Worm (Caenorhabditis elegans) whole organism, dauer: Measurements from ENCODE around the gene cox-5A.

Experiments used
- unc-62 ChIP-seq: sonication (generic microtip); optimal IDR thresholded peaks from 2 replicates; lab custom pipeline; 2017; ENCODE audit warnings: missing biosample characterization, missing genetic modification reagents, missing genetic modification characterization

cox-5A gene

DNA sequence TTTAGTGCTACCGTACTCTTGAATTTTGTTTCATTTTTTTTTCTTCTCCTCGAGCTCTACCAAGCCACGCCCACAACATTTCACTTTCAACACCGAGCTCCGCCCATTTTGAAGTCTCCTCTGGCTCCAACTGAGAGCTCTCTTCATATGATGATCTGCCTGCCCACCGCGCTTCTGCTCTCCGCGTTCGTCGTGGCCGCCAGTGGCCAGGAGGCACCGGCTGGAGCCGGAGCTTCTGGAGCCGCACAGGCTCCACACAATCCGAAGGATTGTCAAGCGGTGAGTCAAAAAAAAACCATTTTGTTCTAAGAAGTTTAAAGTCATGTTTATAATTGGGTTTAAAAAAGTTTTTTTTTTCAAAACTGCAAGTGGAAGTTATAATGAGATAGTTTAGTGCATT is 5.1 kb downstream of the cox-5A start, which contains the start of gene flp-14:
flp-14 (plus strand) TSS at position 146 of the 400 bp plus-strand sequence.
- TF ChIP-seq unc-62 (GFP tag; lab: Kevin White, UChicago): no peak

DNA sequence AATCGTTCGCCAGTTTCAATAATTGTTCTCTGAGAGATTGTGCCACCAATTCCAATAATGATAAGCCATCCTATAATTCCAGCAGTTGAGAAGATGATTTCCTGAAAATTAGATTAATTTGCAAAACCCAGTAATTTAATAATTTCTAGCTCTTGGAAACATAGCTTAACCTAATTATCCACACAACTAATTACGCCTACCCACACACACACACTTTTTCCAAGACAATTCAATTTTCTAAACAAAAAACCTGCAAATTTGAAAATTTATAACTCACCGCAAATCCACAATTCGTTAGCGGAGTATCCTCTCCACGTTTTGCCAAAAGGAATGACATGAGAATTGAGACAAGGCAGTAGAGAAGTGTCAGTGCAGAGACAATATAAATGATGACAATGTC is 11.2 kb downstream of the cox-5A start:
- TF ChIP-seq unc-62 (GFP tag; lab: Kevin White, UChicago): no peak

DNA sequence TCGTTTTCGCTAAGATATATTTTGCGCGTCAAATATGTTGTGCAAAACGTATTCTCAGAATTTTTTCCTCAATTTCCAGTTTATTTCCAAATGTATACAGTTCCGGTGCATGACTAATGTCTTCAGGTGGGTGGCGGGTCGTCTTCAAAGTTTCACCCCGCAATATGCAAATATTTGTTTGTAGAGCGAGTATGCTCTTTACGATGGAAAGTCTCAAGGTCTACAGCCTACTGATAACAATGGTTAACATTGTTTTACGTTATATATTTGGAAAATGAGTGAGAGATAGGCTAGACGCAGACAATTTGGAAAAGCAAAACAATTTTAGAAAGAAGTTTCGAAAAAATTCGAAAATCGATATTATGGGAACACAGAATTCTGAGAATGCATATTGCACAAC is 12.6 kb downstream of the cox-5A start:
- TF ChIP-seq unc-62 (GFP tag; lab: Kevin White, UChicago): no peak

DNA sequence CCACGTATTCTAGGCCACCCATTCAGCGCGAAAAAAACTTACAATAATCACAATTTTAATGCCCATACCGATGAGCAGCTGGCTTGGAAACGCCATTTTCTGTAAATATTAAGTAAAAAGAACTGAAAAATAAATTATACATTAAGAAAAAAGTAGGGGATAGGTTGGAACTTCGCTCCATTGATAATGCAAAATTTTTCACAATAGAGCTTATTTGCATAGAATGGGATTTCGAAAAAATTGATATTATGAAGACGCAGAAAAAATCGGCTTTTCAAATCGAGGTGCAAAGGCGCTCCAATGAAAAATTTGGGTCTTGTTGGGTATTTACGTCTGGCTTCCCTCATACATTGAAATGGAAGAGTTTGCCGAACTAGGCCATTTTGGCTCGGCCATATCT is 13.3 kb downstream of the cox-5A start, which contains the start of gene Y37D8A.16:
Y37D8A.16 (minus strand) TSS at position 101 of the 400 bp plus-strand sequence.
- no peak for TF ChIP-seq unc-62 (GFP tag; lab: Kevin White, UChicago)

- TF ChIP-seq unc-62 (GFP tag; lab: Kevin White, UChicago): no peak
These were observed 14.6 kb downstream of the cox-5A start for ce11 chrIII:12919882-12920281.

- no peak for TF ChIP-seq unc-62 (GFP tag; lab: Kevin White, UChicago)
These were observed 15.5 kb downstream of the cox-5A start for ce11 chrIII:12920810-12921209.

DNA sequence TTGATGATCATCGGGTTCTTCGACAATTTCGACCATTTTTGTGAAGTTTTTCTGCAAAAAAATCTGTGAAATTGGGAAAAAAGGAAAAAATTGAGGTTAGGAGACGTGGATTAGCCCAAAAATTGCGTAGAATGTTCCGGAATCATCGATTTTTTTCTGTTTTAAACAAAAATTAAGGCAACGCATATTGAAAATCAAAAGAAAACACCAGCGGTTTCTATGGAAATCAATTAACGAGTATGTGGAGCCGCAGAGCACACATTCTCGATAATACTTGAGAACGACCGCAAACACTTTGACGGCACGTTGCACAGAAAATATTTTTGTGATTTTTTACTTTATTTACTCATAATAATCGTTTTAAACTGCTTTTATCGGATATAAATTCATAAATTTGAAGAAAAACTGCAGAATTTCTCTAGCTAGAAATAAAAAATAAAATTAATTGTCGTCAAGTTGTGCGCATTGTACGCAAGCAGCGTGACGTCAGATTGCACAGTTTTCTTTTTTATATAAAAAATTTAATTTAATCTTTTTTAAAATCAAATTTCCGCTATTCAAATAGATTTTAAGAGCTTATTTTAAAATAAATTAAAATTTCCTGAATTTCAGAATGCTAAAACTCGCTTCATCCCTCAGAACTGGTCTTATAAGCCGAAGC is 20.8 kb downstream of the cox-5A start, which contains the start of the genes npp-25 and mrps-10:
npp-25 (minus strand) TSS at position 51 of the 661 bp plus-strand sequence.
mrps-10 (plus strand) TSS at position 611 of the 661 bp plus-strand sequence.
- TF ChIP-seq unc-62 (GFP tag; lab: Kevin White, UChicago): no peak

ce11 chrIII:12929573-12929972 is 24.3 kb downstream of the cox-5A start, which contains the start of gene Y37D8A.19:
Y37D8A.19 (plus strand) TSS chrIII:12929873.
- no peak for TF ChIP-seq unc-62 (GFP tag; lab: Kevin White, UChicago)

DNA sequence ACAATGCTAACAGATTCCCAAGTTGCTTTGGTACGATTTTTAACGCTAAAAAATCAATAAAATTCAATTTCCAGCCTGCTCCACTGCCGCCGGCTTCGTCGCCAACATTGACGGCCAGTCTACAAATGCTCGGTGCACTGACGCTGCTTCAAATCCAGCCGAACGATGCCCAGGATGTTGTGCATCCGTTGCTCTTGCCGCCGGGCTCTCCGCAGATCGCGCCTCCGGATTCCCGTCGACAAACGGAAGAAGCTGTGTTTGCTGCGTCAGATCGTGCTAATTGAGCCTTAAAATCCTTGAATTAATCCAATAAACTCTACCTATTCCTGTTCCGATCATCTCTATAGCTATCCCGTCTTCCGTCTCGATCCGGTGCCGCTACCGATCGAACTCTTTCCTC is 25.8 kb downstream of the cox-5A start:
- TF ChIP-seq unc-62 (GFP tag; lab: Kevin White, UChicago): no peak

ce11 chrIII:12931786-12932427 is 26.6 kb downstream of the cox-5A start, which contains the start of gene rbm-7:
rbm-7 (minus strand) TSS chrIII:12931867.
- TF ChIP-seq unc-62 (GFP tag; lab: Kevin White, UChicago): no peak

ce11 chrIII:12932776-12933175 is 27.5 kb downstream of the cox-5A start:
- TF ChIP-seq unc-62 (GFP tag; lab: Kevin White, UChicago): no peak

DNA sequence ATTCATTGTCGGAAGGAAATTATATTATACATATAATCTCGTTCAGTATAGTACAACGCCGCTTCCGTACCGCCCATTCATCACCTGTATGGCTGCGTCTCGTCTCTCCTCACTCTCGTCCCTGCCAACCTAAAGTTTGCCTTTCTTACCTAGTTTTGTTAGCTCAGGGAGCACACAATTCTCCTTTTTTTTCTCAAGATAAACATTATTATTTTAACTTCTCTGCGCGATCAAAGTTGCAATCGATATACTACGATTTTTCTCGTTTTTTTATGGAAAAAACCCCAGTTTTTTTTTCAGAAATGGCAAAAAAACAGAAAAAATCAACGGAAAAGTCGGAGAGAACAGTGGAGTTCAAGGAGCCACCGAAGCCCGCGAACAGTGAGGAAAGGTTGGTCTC is 29.1 kb downstream of the cox-5A start, which contains the start of gene epg-3:
epg-3 (plus strand) TSS at position 301 of the 400 bp plus-strand sequence.
- TF ChIP-seq unc-62 (GFP tag; lab: Kevin White, UChicago): no peak

- no peak for TF ChIP-seq unc-62 (GFP tag; lab: Kevin White, UChicago)
These were observed 37.0 kb downstream of the cox-5A start, which contains the start of gene unc-25 for ce11 chrIII:12942307-12942706. unc-25 (plus strand) TSS chrIII:12942651.

DNA sequence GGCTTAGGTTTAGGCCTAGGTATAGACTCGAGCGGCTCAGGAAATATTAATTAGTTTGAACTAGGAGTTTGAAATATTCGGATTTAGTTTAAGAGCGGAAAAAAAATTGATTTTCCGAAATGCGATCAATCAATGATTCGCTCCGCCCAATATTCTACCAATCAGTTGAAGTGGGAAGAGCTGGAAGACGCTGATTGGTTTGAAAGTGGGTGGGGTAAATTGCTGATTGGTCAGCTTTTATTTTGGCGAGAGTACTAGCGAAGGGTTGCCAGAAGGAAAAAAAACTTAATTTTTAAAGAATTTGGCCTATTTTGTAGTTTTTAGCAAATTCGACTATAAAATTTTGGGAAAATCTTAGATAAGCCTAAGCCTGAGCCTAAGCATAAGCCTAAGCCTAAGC is 38.8 kb downstream of the cox-5A start:
- TF ChIP-seq unc-62 (GFP tag; lab: Kevin White, UChicago): no peak

- no peak for TF ChIP-seq unc-62 (GFP tag; lab: Kevin White, UChicago)
These were observed 39.8 kb downstream of the cox-5A start for ce11 chrIII:12945072-12945471.
